Fruit fly (Drosophila melanogaster): ENCODE results near the gene east.

DNA sequence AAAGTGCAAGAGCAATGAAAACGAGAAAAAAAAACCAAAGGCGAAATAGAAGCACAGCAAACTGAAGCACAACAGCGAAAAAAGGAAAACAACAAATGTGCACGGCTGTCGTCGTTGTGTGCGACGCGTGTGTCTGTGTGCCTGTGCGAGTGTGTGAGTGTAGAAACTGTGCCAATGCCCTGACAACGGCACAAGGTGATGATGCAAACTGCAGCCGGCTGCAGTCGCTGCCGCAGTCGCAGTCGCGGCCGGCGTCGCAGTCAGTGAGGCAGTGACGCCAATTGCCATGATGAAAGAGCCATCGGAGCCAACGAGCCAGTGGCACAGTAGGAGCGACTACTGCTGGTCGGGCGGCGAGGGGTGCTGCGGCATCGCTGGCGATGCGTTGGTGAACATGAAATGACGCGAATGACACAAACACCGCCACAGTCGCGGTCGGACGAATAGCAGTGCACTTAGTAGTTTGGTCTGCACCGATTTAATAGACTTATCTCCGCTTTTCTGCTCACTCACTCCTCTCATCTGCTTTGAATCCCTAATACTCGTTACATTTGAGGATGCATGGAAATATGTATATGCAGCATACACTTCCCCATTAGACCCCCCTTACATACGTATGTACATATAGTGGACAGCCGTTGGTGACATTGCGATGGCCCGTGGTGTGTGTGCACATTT, 41.9 kb upstream of the east start:
- TF ChIP-seq psq (optimal IDR thresholded peaks at IDR 0.05), result no peak
- no peak for TF ChIP-seq pan (optimal IDR thresholded peaks at IDR 0.05)
- TF ChIP-seq Dll (optimal IDR thresholded peaks at IDR 0.05), result no peak
- no peak for TF ChIP-seq usp (GFP tag; optimal IDR thresholded peaks at IDR 0.05)

Data from whole organism.